Fruit fly (Drosophila melanogaster) whole organism, prepupa: ENCODE data around the gene CG7900.

Experiments
- CG11294 ChIP-seq: fragments of 200-800 bp; sonication (Bioruptor generic); IDR thresholded peaks from 2 replicates; pipeline ENCODE4 v1.3.6; 2022; ENCODE audit warnings: missing biosample characterization, missing genetic modification characterization
- CG11762 ChIP-seq: fragments of 200-800 bp; sonication (Bioruptor generic); optimal IDR thresholded peaks from 3 replicates; lab custom pipeline; 2016; ENCODE audit warnings: missing biosample characterization, missing genetic modification characterization; ENCODE audit not compliant: insufficient read depth
- CG6808 ChIP-seq: fragments of 200-800 bp; sonication (Bioruptor generic); optimal IDR thresholded peaks from 3 replicates; lab custom pipeline; 2017; ENCODE audit warnings: missing biosample characterization, missing genetic modification characterization, mild to moderate bottlenecking, moderate library complexity, missing genetic modification reagents
- Eip93F ChIP-seq: fragments of 200-800 bp; sonication (Bioruptor generic); optimal IDR thresholded peaks from 2 replicates; lab custom pipeline; 2016; ENCODE audit warnings: missing biosample characterization, mild to moderate bottlenecking, missing genetic modification characterization
- Hr38 ChIP-seq: sonication (Bioruptor generic); optimal IDR thresholded peaks from 2 replicates; lab custom pipeline; 2016; ENCODE audit warnings: missing biosample characterization, missing genetic modification characterization
- OdsH ChIP-seq: fragments of 200-800 bp; sonication (Bioruptor generic); optimal IDR thresholded peaks from 3 replicates; lab custom pipeline; 2016; ENCODE audit warnings: missing biosample characterization, missing genetic modification characterization
- fd59A ChIP-seq: fragments of 200-800 bp; sonication (Bioruptor generic); optimal IDR thresholded peaks from 2 replicates; lab custom pipeline; 2017; ENCODE audit warnings: missing biosample characterization, mild to moderate bottlenecking, missing genetic modification characterization, missing genetic modification reagents
- fd85E ChIP-seq: fragments of 200-800 bp; sonication (Bioruptor generic); optimal IDR thresholded peaks from 3 replicates; lab custom pipeline; 2016; ENCODE audit warnings: missing biosample characterization, missing genetic modification characterization

dm6 chr3R:8086952-8087351, 7.0 kb upstream of the CG7900 start, which contains the start of gene CG7910:
- TF ChIP-seq CG6808 (GFP tag; lab: Kevin White, UChicago) (no peak), OdsH (no peak), fd85E (GFP tag; lab: Kevin White, UChicago) (no peak), CG11294 (GFP tag; lab: Robert Waterston, UW) (no peak), fd59A (GFP tag; lab: Kevin White, UChicago) (no peak), Eip93F (GFP tag; lab: Kevin White, UChicago) (no peak), Hr38 (GFP tag; lab: Kevin White, UChicago) (no peak), CG11762 (GFP tag; lab: Kevin White, UChicago) (no peak)
